Worm (Caenorhabditis elegans) whole organism, L2 larva: ENCODE results near the gene T26G10.4.

ENCODE experiments used
- aly-2 ChIP-seq: fragments of 150-350 bp; optimal IDR thresholded peaks from 2 replicates; lab custom pipeline; 2014; ENCODE audit warnings: missing biosample characterization, missing genetic modification characterization
- lin-13 ChIP-seq: fragments of 150-350 bp; optimal IDR thresholded peaks from 2 replicates; lab custom pipeline; 2014; ENCODE audit warnings: missing biosample characterization, missing genetic modification reagents, missing genetic modification characterization
- nhr-237 ChIP-seq: fragments of 150-350 bp; optimal IDR thresholded peaks from 2 replicates; lab custom pipeline; 2014; ENCODE audit warnings: missing biosample characterization, missing genetic modification characterization
- snpc-4 ChIP-seq: fragments of 150-350 bp; optimal IDR thresholded peaks from 2 replicates; lab custom pipeline; 2014; ENCODE audit warnings: missing biosample characterization, missing genetic modification characterization

DNA sequence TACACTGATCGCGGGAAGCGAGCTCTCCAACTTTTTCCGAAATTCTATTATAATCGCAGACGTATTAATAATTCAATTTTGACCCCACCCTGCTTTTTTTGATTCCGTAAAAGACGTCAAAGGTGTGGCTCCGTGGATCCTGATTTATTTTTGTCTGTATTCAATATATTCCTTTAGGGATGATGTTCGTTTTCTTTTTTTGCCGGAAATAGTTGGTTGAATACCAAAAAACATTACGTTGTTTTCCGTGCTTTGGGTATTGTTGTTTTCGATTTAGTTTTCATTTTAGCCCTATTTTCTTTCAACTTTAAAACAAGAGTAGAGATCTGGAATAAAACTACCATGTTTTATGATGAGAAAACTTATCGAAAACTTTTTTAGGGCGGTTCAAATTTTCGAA lies 43.6 kb upstream of the T26G10.4 start:
- TF ChIP-seq nhr-237 (no peak), aly-2 (no peak), lin-13 (GFP tag; lab: Kevin White, UChicago) (no peak), snpc-4 (tag; lab: Kevin White, UChicago) (no peak)
